Worm (Caenorhabditis elegans) whole organism, L3 larva: ENCODE measurements around the gene T28F3.11.

Source experiments
- ZK546.5 ChIP-seq: sonication (generic microtip); optimal IDR thresholded peaks from 2 replicates; lab custom pipeline; 2017; ENCODE audit warnings: missing biosample characterization, missing genetic modification characterization
- aly-2 ChIP-seq: fragments of 150-350 bp; optimal IDR thresholded peaks from 2 replicates; lab custom pipeline; 2014; ENCODE audit warnings: missing biosample characterization, missing genetic modification characterization
- ama-1 ChIP-seq: fragments of 150-350 bp; optimal IDR thresholded peaks from 2 replicates; lab custom pipeline; 2018
- ceh-16 ChIP-seq: sonication (generic microtip); optimal IDR thresholded peaks from 2 replicates; lab custom pipeline; 2017; ENCODE audit warnings: missing biosample characterization, missing genetic modification characterization
- ceh-82 ChIP-seq: fragments of 150-350 bp; optimal IDR thresholded peaks from 2 replicates; lab custom pipeline; 2014; ENCODE audit warnings: missing biosample characterization, missing genetic modification characterization
- ceh-9 ChIP-seq: sonication (generic microtip); optimal IDR thresholded peaks from 2 replicates; lab custom pipeline; 2018; ENCODE audit warnings: missing biosample characterization, missing genetic modification characterization
- egl-5 ChIP-seq: fragments of 150-350 bp; optimal IDR thresholded peaks from 2 replicates; lab custom pipeline; 2017; ENCODE audit warnings: missing biosample characterization, missing genetic modification reagents, missing genetic modification characterization, inconsistent platforms
- elt-1 ChIP-seq: fragments of 150-350 bp; optimal IDR thresholded peaks from 2 replicates; lab custom pipeline; 2014; ENCODE audit warnings: missing biosample characterization, missing genetic modification characterization
- elt-2 ChIP-seq: sonication (generic microtip); optimal IDR thresholded peaks from 2 replicates; lab custom pipeline; 2016; ENCODE audit warnings: missing genetic modification reagents, mild to moderate bottlenecking, missing genetic modification characterization, missing compliant biosample characterization
- elt-3 ChIP-seq, 3 experiments: fragments of 150-350 bp in 1 of 3; sonication (generic microtip) in 2 of 3; optimal IDR thresholded peaks; 2 replicates in 2 of 3; 4 replicates in 1 of 3; lab custom pipeline; 2014 to 2017; ENCODE audit warnings: missing biosample characterization in 3 of 3, missing genetic modification characterization in 3 of 3
- fkh-10 ChIP-seq: sonication (generic microtip); optimal IDR thresholded peaks from 2 replicates; lab custom pipeline; 2017; ENCODE audit warnings: missing biosample characterization, missing genetic modification reagents, missing genetic modification characterization
- fkh-2 ChIP-seq: fragments of 150-350 bp; optimal IDR thresholded peaks from 2 replicates; lab custom pipeline; 2014; ENCODE audit warnings: missing biosample characterization, missing genetic modification reagents, missing genetic modification characterization
- fos-1 ChIP-seq: fragments of 150-350 bp; optimal IDR thresholded peaks from 2 replicates; lab custom pipeline; 2014; ENCODE audit warnings: missing biosample characterization, missing genetic modification characterization
- jun-1 ChIP-seq: fragments of 150-350 bp; optimal IDR thresholded peaks from 2 replicates; lab custom pipeline; 2014; ENCODE audit warnings: missing biosample characterization, missing genetic modification reagents, missing genetic modification characterization
- lin-15B ChIP-seq: fragments of 150-350 bp; optimal IDR thresholded peaks from 2 replicates; lab custom pipeline; 2014; ENCODE audit warnings: missing biosample characterization, missing genetic modification characterization
- lin-39 ChIP-seq: fragments of 150-350 bp; optimal IDR thresholded peaks from 2 replicates; lab custom pipeline; 2018; ENCODE audit warnings: missing biosample characterization, missing genetic modification reagents, missing genetic modification characterization
- lsy-12 ChIP-seq: sonication (generic microtip); optimal IDR thresholded peaks from 2 replicates; lab custom pipeline; 2016; ENCODE audit warnings: mild to moderate bottlenecking, missing genetic modification characterization, missing compliant biosample characterization
- mml-1 ChIP-seq: fragments of 150-350 bp; sonication (generic microtip); optimal IDR thresholded peaks from 3 replicates; lab custom pipeline; 2014; ENCODE audit warnings: missing biosample characterization, missing genetic modification characterization
- nhr-11 ChIP-seq: fragments of 150-350 bp; optimal IDR thresholded peaks from 2 replicates; lab custom pipeline; 2014; ENCODE audit warnings: missing biosample characterization, missing genetic modification characterization
- nhr-12 ChIP-seq: fragments of 150-350 bp; optimal IDR thresholded peaks from 2 replicates; lab custom pipeline; 2014; ENCODE audit warnings: missing biosample characterization, missing genetic modification characterization
- nhr-23 ChIP-seq: fragments of 150-350 bp; optimal IDR thresholded peaks from 2 replicates; lab custom pipeline; 2014; ENCODE audit warnings: missing biosample characterization, missing genetic modification reagents, missing genetic modification characterization
- nhr-237 ChIP-seq: fragments of 150-350 bp; optimal IDR thresholded peaks from 2 replicates; lab custom pipeline; 2014; ENCODE audit warnings: missing biosample characterization, missing genetic modification characterization
- nhr-28 ChIP-seq: fragments of 150-350 bp; optimal IDR thresholded peaks from 2 replicates; lab custom pipeline; 2014; ENCODE audit warnings: missing biosample characterization, missing genetic modification characterization
- nhr-43 ChIP-seq: sonication (generic microtip); optimal IDR thresholded peaks from 2 replicates; lab custom pipeline; 2016; ENCODE audit warnings: mild to moderate bottlenecking, missing genetic modification characterization, missing compliant biosample characterization; ENCODE audit not compliant: poor library complexity, severe bottlenecking
- nhr-67 ChIP-seq: fragments of 150-350 bp; optimal IDR thresholded peaks from 2 replicates; lab custom pipeline; 2014; ENCODE audit warnings: missing biosample characterization, missing genetic modification characterization
- nhr-76 ChIP-seq: fragments of 150-350 bp; sonication (generic microtip); optimal IDR thresholded peaks from 5 replicates; lab custom pipeline; 2014; ENCODE audit warnings: missing biosample characterization, missing genetic modification characterization
- nhr-77 ChIP-seq: fragments of 150-350 bp; optimal IDR thresholded peaks from 2 replicates; lab custom pipeline; 2014; ENCODE audit warnings: missing biosample characterization, missing genetic modification characterization
- pha-4 ChIP-seq: fragments of 150-350 bp; optimal IDR thresholded peaks from 2 replicates; lab custom pipeline; 2014; ENCODE audit warnings: missing biosample characterization, missing genetic modification reagents, missing genetic modification characterization
- pqm-1 ChIP-seq: fragments of 150-350 bp; optimal IDR thresholded peaks from 2 replicates; lab custom pipeline; 2017; ENCODE audit warnings: missing biosample characterization, missing genetic modification characterization, inconsistent platforms
- sea-2 ChIP-seq: fragments of 150-350 bp; sonication (generic microtip); optimal IDR thresholded peaks from 4 replicates; lab custom pipeline; 2014; ENCODE audit warnings: missing biosample characterization, missing genetic modification reagents, missing genetic modification characterization
- skn-1 ChIP-seq: fragments of 150-350 bp; optimal IDR thresholded peaks from 2 replicates; lab custom pipeline; 2014; ENCODE audit warnings: missing biosample characterization, missing genetic modification characterization
- snpc-4 ChIP-seq: fragments of 150-350 bp; optimal IDR thresholded peaks from 2 replicates; lab custom pipeline; 2014; ENCODE audit warnings: missing biosample characterization, missing genetic modification characterization
- tbx-2 ChIP-seq: sonication (generic microtip); optimal IDR thresholded peaks from 2 replicates; lab custom pipeline; 2016; ENCODE audit warnings: mild to moderate bottlenecking, missing genetic modification characterization, missing compliant biosample characterization
- unc-62 ChIP-seq: fragments of 150-350 bp; sonication (generic microtip); optimal IDR thresholded peaks from 4 replicates; lab custom pipeline; 2014; ENCODE audit warnings: missing biosample characterization, missing genetic modification reagents, missing genetic modification characterization
- ztf-4 ChIP-seq: fragments of 150-350 bp; optimal IDR thresholded peaks from 2 replicates; lab custom pipeline; 2014; ENCODE audit warnings: missing biosample characterization, missing genetic modification characterization

T28F3.11 gene

DNA sequence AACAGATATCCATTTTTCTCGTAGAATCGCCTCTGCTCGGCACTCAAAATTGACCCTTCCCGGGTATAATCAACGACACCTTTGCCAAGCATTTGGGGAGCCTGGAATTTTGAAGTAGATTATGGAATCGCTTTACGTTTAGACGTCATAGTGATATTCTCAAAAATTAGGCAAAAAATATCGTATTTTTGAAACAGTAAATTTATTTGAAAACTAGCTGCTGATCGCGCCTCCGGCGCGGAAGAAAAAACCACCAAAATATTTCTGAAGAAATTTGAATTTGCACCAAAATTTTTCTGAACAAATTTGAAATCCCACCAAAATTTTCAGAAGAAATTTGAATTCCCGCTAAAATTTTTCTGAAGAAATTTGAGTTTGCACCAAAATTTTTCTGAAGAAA, 29.1 kb downstream of the T28F3.11 start, which contains the start of gene ZK550.6:
TSS of gene ZK550.6 (minus strand) at position 101 of the 400 bp plus-strand sequence.
- TF ChIP-seq ZK546.5 (tag; lab: Kevin White, UChicago) (no peak), ceh-82 (tag; lab: Kevin White, UChicago) (no peak), nhr-43 (no peak), aly-2 (no peak), nhr-28 (tag; lab: Kevin White, UChicago) (no peak), nhr-12 (tag; lab: Kevin White, UChicago) (no peak), snpc-4 (tag; lab: Kevin White, UChicago) (no peak), ceh-16 (tag; lab: Kevin White, UChicago) (no peak), nhr-76 (no peak), egl-5 (tag; lab: Kevin White, UChicago) (no peak), fos-1 (no peak), unc-62 (GFP tag; lab: Kevin White, UChicago) (no peak), skn-1 (tag; lab: Kevin White, UChicago) (no peak), ztf-4 (tag; lab: Kevin White, UChicago) (no peak), fkh-2 (no peak)
- TF ChIP-seq, all 47 proteins: peak for 0

DNA sequence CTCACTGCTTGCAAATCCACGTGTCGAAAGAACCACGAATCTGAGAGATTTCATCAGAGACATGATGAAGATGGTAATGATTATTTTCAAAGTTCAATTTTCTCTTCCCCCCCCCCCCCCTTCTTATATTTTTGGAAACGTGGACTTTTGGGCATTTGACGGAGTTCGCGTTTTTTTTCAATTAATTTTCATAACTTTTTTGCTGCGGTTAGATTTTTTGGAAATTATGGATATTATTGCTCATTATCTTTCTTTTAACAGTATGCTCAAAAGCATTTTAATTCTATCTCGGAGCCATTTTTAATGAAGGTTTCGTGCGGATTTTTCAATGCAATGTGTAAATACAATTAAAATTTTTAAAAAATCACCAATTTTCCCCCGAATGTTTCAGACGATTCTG, 32.2 kb downstream of the T28F3.11 start, which contains the start of gene phyh-1:
TSS of gene phyh-1 (minus strand) at position 101 of the 400 bp plus-strand sequence.
- TF ChIP-seq elt-2 (tag; lab: Kevin White, UChicago) (no peak), nhr-67 (tag; lab: Kevin White, UChicago) (no peak)

- TF ChIP-seq elt-1 (tag; lab: Kevin White, UChicago) (no peak), mml-1 (tag; lab: Kevin White, UChicago) (no peak), elt-3 (tag; optimal IDR thresholded peaks at IDR 0.05; lab: Kevin White, UChicago) (no peak), fkh-10 (GFP tag; lab: Kevin White, UChicago) (no peak), snpc-4 (tag; lab: Kevin White, UChicago) (no peak), ama-1 (lab: Kevin White, UChicago) (no peak), ceh-16 (tag; lab: Kevin White, UChicago) (no peak), ceh-82 (tag; lab: Kevin White, UChicago) (no peak), pha-4 (no peak), lin-39 (tag; lab: Kevin White, UChicago) (no peak), nhr-23 (tag; lab: Kevin White, UChicago) (no peak), sea-2 (GFP tag; lab: Kevin White, UChicago) (no peak), nhr-76 (no peak), nhr-12 (tag; lab: Kevin White, UChicago) (no peak), pqm-1 (tag; lab: Kevin White, UChicago) (no peak), aly-2 (no peak), lsy-12 (no peak), ZK546.5 (tag; lab: Kevin White, UChicago) (no peak), ztf-4 (tag; lab: Kevin White, UChicago) (no peak), nhr-28 (tag; lab: Kevin White, UChicago) (no peak)
These were observed 32.7 kb downstream of the T28F3.11 start for ce11 chrIV:17258824-17259223.

DNA sequence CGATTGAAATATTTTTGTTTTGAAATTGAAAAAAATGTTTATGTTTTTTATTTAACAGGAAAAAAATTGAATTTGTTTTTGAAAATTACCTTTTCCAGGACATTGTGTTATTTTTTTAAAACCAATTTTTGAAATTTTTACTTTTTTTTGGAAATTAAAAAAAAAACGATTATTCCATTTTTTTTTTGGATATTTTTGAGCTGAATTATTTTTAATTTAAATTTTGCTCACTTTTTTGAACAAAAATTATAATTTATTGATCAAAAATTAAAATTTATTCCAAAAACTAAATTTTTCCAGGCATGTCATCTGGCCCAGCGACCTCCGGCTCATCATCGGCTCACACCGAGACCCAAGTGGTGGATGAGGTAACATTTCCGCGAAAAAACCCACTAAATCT, 36.5 kb downstream of the T28F3.11 start, which contains the start of gene gtf-2E1:
TSS of gene gtf-2E1 (plus strand) at position 301 of the 400 bp plus-strand sequence.
- no peak for TF ChIP-seq nhr-237 (tag; lab: Kevin White, UChicago)
- no peak for TF ChIP-seq nhr-28 (tag; lab: Kevin White, UChicago)
- TF ChIP-seq nhr-11 (tag; lab: Kevin White, UChicago) = no peak
- no peak for TF ChIP-seq nhr-67 (tag; lab: Kevin White, UChicago)
- no peak for TF ChIP-seq nhr-43
- TF ChIP-seq nhr-76 = no peak
- TF ChIP-seq egl-5 (tag; lab: Kevin White, UChicago) = no peak
- TF ChIP-seq tbx-2 (tag; lab: Kevin White, UChicago) = no peak
- TF ChIP-seq pha-4 = no peak
- TF ChIP-seq nhr-77 (tag; lab: Kevin White, UChicago) = no peak
- no peak for TF ChIP-seq fkh-10 (GFP tag; lab: Kevin White, UChicago)
- TF ChIP-seq skn-1 (tag; lab: Kevin White, UChicago) = no peak
- TF ChIP-seq ZK546.5 (tag; lab: Kevin White, UChicago) = no peak
- no peak for TF ChIP-seq lin-39 (tag; lab: Kevin White, UChicago)
- no peak for TF ChIP-seq lin-15B
- no peak for TF ChIP-seq elt-3 (tag; optimal IDR thresholded peaks at IDR 0.05; lab: Kevin White, UChicago)
- no peak for TF ChIP-seq jun-1 (tag; lab: Kevin White, UChicago)
- no peak for TF ChIP-seq ceh-9 (tag; lab: Kevin White, UChicago)
- TF ChIP-seq sea-2 (GFP tag; lab: Kevin White, UChicago) = no peak
- TF ChIP-seq aly-2 = no peak
- TF ChIP-seq, all 47 proteins: peak for 0
